Fruit fly (Drosophila melanogaster): ENCODE results near the gene CG45071.

CG45071 gene

dm6 chr3L:15073680-15074079 is 32.0 kb upstream of the CG45071 start:
- TF ChIP-seq cyc (GFP tag; optimal IDR thresholded peaks at IDR 0.05) (no peak), OdsH (GFP tag; optimal IDR thresholded peaks at IDR 0.05) (no peak), lz (GFP tag; optimal IDR thresholded peaks at IDR 0.05) (no peak), acj6 (GFP tag; optimal IDR thresholded peaks at IDR 0.05) (no peak), esn (GFP tag; optimal IDR thresholded peaks at IDR 0.05) (no peak), CG16779 (tag; optimal IDR thresholded peaks at IDR 0.05) (no peak), achi (GFP tag; optimal IDR thresholded peaks at IDR 0.05) (no peak), Hr4 (GFP tag; optimal IDR thresholded peaks at IDR 0.05) (no peak), Ets21C (GFP tag; optimal IDR thresholded peaks at IDR 0.05) (no peak), net (GFP tag; optimal IDR thresholded peaks at IDR 0.05) (no peak), CG4318 (GFP tag; optimal IDR thresholded peaks at IDR 0.05) (no peak), CG1621 (tag; optimal IDR thresholded peaks at IDR 0.05) (no peak), topi (GFP tag; optimal IDR thresholded peaks at IDR 0.05) (no peak), spab (GFP tag; optimal IDR thresholded peaks at IDR 0.05) (no peak), Ets96B (tag; optimal IDR thresholded peaks at IDR 0.05) (no peak), CG7368 (GFP tag; optimal IDR thresholded peaks at IDR 0.05) (no peak), dsx (GFP tag; optimal IDR thresholded peaks at IDR 0.05; ENCODE audit: poor library complexity, severe bottlenecking) (no peak), CG10669 (GFP tag; optimal IDR thresholded peaks at IDR 0.05) (no peak)

dm6 chr3L:15076380-15076779 is 29.3 kb upstream of the CG45071 start:
- TF ChIP-seq svp (GFP tag): peak; percentile 96
- TF ChIP-seq CG8632 (GFP tag; optimal IDR thresholded peaks at IDR 0.05): no peak
- peak; percentile 37 for TF ChIP-seq Eip78C (GFP tag)
- TF ChIP-seq CG6808 (GFP tag; optimal IDR thresholded peaks at IDR 0.05): no peak
- TF ChIP-seq Sox14 (GFP tag; optimal IDR thresholded peaks at IDR 0.05): peak; percentile 29
- TF ChIP-seq Smox (GFP tag; optimal IDR thresholded peaks at IDR 0.05): no peak
- peak; percentile 51 for TF ChIP-seq CG6276 (GFP tag; optimal IDR thresholded peaks at IDR 0.05)

- TF ChIP-seq CG8119 (GFP tag; IDR thresholded peaks at IDR 0.05): no peak
- no peak for TF ChIP-seq Eip75B (GFP tag; optimal IDR thresholded peaks at IDR 0.05)
Measured at dm6 chr3L:15078347-15078746, 27.3 kb upstream of the CG45071 start, which contains the start of gene Or71a. TSS of gene Or71a (minus strand) at chr3L:15078447.

dm6 chr3L:15079278-15079677 is 26.4 kb upstream of the CG45071 start:
- TF ChIP-seq ss (GFP tag; optimal IDR thresholded peaks at IDR 0.05) (no peak), CG3919 (GFP tag; optimal IDR thresholded peaks at IDR 0.05) (peak; percentile 12), Sox15 (GFP tag; optimal IDR thresholded peaks at IDR 0.05) (no peak), CG6163 (GFP tag; IDR thresholded peaks at IDR 0.05) (0 out of 3 replicates have a peak, but pooled peaks have one; percentile 20)

- TF ChIP-seq CG8319 (GFP tag; optimal IDR thresholded peaks at IDR 0.05) (no peak), Met (GFP tag; optimal IDR thresholded peaks at IDR 0.05) (no peak), Ets96B (tag; optimal IDR thresholded peaks at IDR 0.05) (no peak), CG8119 (GFP tag; IDR thresholded peaks at IDR 0.05) (no peak), cyc (GFP tag; optimal IDR thresholded peaks at IDR 0.05) (no peak), Hr4 (GFP tag; optimal IDR thresholded peaks at IDR 0.05) (no peak), pdm3 (GFP tag; optimal IDR thresholded peaks at IDR 0.05) (no peak), CG6808 (GFP tag; optimal IDR thresholded peaks at IDR 0.05) (no peak), CG3032 (tag; optimal IDR thresholded peaks at IDR 0.05) (no peak), Gug (GFP tag; IDR thresholded peaks at IDR 0.05) (no peak), Eip93F (GFP tag; optimal IDR thresholded peaks at IDR 0.05) (no peak), Eip78C (GFP tag) (no peak), fkh (GFP tag; optimal IDR thresholded peaks at IDR 0.05) (no peak)
Measured at dm6 chr3L:15084288-15084687, 21.4 kb upstream of the CG45071 start.

All from whole organism, prepupa.